Fruit fly (Drosophila melanogaster): ENCODE data around the gene CG43083.

The CG43083 gene

dm6 chr3L:15616490-15616889, 31.9 kb upstream of the CG43083 start (continued):
- TF ChIP-seq p53 (GFP tag; optimal IDR thresholded peaks at IDR 0.05) (no peak), gem (tag; optimal IDR thresholded peaks at IDR 0.05) (peak; percentile 48), CG16813 (GFP tag; IDR thresholded peaks at IDR 0.05; ENCODE audit: partially characterized antibody) (no peak), CG4404 (GFP tag; IDR thresholded peaks at IDR 0.05) (no peak), amos (GFP tag; IDR thresholded peaks at IDR 0.05; ENCODE audit: partially characterized antibody) (no peak), eyg (GFP tag; optimal IDR thresholded peaks at IDR 0.05) (no peak), grau (tag; optimal IDR thresholded peaks at IDR 0.05) (peak; percentile 50), CG12391 (tag; optimal IDR thresholded peaks at IDR 0.05) (peak; percentile 30), peb (GFP tag; IDR thresholded peaks at IDR 0.05) (no peak), Meics (GFP tag; optimal IDR thresholded peaks at IDR 0.05) (peak; percentile 55), toy (GFP tag; IDR thresholded peaks at IDR 0.05) (no peak), CG2678 (tag; optimal IDR thresholded peaks at IDR 0.05) (peak; percentile 73), Dbx (GFP tag; IDR thresholded peaks at IDR 0.05) (no peak), nmo (GFP tag; optimal IDR thresholded peaks at IDR 0.05) (peak; percentile 14), CG31224 (GFP tag; IDR thresholded peaks at IDR 0.05) (no peak), sna (GFP tag; IDR thresholded peaks at IDR 0.05; ENCODE audit: partially characterized antibody) (no peak), CG1602 (GFP tag; optimal IDR thresholded peaks at IDR 0.05) (no peak), sens-2 (GFP tag; IDR thresholded peaks at IDR 0.05) (no peak), CG13424 (tag; optimal IDR thresholded peaks at IDR 0.05) (peak; percentile 29), fd102C (GFP tag; optimal IDR thresholded peaks at IDR 0.05) (no peak), CG8944 (GFP tag; optimal IDR thresholded peaks at IDR 0.05) (no peak), CG18011 (GFP tag; optimal IDR thresholded peaks at IDR 0.05) (no peak), Hr51 (GFP tag; optimal IDR thresholded peaks at IDR 0.05) (peak in 1 of 2 experiments; percentile 44), knrl (GFP tag; IDR thresholded peaks at IDR 0.05; ENCODE audit: partially characterized antibody) (no peak), bab2 (GFP tag; optimal IDR thresholded peaks at IDR 0.05) (no peak), Vsx1 (GFP tag; optimal IDR thresholded peaks at IDR 0.05) (no peak), CG17385 (GFP tag; optimal IDR thresholded peaks at IDR 0.05) (peak; percentile 1), Nf-YC (tag; optimal IDR thresholded peaks at IDR 0.05) (peak; percentile 16), bigmax (GFP tag; optimal IDR thresholded peaks at IDR 0.05) (no peak), gcm2 (GFP tag; optimal IDR thresholded peaks at IDR 0.05) (no peak), CG31441 (GFP tag; IDR thresholded peaks at IDR 0.05) (peak; percentile 55; the same call in 1 of the 2 replicates), cad (GFP tag; optimal IDR thresholded peaks at IDR 0.05) (no peak), Hr3 (GFP tag; optimal IDR thresholded peaks at IDR 0.05) (no peak), Dip3 (GFP tag; optimal IDR thresholded peaks at IDR 0.05) (no peak), Asciz (GFP tag; optimal IDR thresholded peaks at IDR 0.05) (no peak), tap (tag; optimal IDR thresholded peaks at IDR 0.05) (no peak), phol (tag; optimal IDR thresholded peaks at IDR 0.05) (peak; percentile 19), kah (GFP tag; optimal IDR thresholded peaks at IDR 0.05) (no peak), CG17361 (GFP tag; IDR thresholded peaks at IDR 0.05) (peak; percentile 59; the same call in 1 of the 3 replicates), CG15479 (GFP tag; optimal IDR thresholded peaks at IDR 0.05) (no peak), Spps (tag; optimal IDR thresholded peaks at IDR 0.05) (no peak), dpn (GFP tag; optimal IDR thresholded peaks at IDR 0.05) (no peak), Hey (tag; optimal IDR thresholded peaks at IDR 0.05) (no peak), sima (GFP tag; optimal IDR thresholded peaks at IDR 0.05) (no peak), ato (GFP tag; IDR thresholded peaks at IDR 0.05; ENCODE audit: partially characterized antibody) (no peak), CG18262 (tag; optimal IDR thresholded peaks at IDR 0.05) (peak; percentile 40), trem (tag; optimal IDR thresholded peaks at IDR 0.05) (no peak), CG13123 (GFP tag; optimal IDR thresholded peaks at IDR 0.05) (no peak), Oli (tag; optimal IDR thresholded peaks at IDR 0.05) (peak; percentile 6), CG7556 (GFP tag; optimal IDR thresholded peaks at IDR 0.05) (peak; percentile 52), CG1233 (GFP tag; optimal IDR thresholded peaks at IDR 0.05) (peak; percentile 31)
